Fruit fly (Drosophila melanogaster) whole organism, embryonic: ENCODE results near the gene CG12592.

Source experiments
- BEAF-32 ChIP-seq: fragments of 200-800 bp; sonication (Bioruptor generic); optimal IDR thresholded peaks from 3 replicates; lab custom pipeline; 2017; ENCODE audit warnings: missing biosample characterization, missing genetic modification characterization, mild to moderate bottlenecking, moderate library complexity, missing genetic modification reagents
- BtbVII ChIP-seq: fragments of 200-800 bp; sonication (Bioruptor generic); optimal IDR thresholded peaks from 3 replicates; lab custom pipeline; 2017; ENCODE audit warnings: missing biosample characterization, mild to moderate bottlenecking, missing genetic modification characterization
- CG11085 ChIP-seq: fragments of 200-800 bp; sonication (Bioruptor generic); IDR thresholded peaks from 2 replicates; pipeline ENCODE4 v1.3.6; 2022; ENCODE audit warnings: missing biosample characterization, missing genetic modification characterization
- CG11695 ChIP-seq: fragments of 200-800 bp; sonication (Bioruptor generic); IDR thresholded peaks from 3 replicates; pipeline ENCODE4 v1.3.6; 2022; ENCODE audit warnings: missing biosample characterization, missing genetic modification characterization
- CG12744 ChIP-seq: fragments of 200-800 bp; sonication (Bioruptor generic); optimal IDR thresholded peaks from 2 replicates; lab custom pipeline; 2016; ENCODE audit warnings: missing biosample characterization, missing genetic modification characterization
- CG13287 ChIP-seq: fragments of 200-800 bp; sonication (Bioruptor generic); IDR thresholded peaks from 2 replicates; pipeline ENCODE4 v1.3.6; 2022; ENCODE audit warnings: missing biosample characterization, missing genetic modification characterization; ENCODE audit not compliant: partially characterized antibody
- CG15011 ChIP-seq: fragments of 200-800 bp; sonication (Bioruptor generic); optimal IDR thresholded peaks from 3 replicates; lab custom pipeline; 2018; ENCODE audit warnings: missing biosample characterization, mild to moderate bottlenecking, missing genetic modification characterization
- CG16779 ChIP-seq: fragments of 200-800 bp; sonication (Bioruptor generic); IDR thresholded peaks from 2 replicates; pipeline ENCODE4 v1.3.6; 2022; ENCODE audit warnings: missing biosample characterization, missing genetic modification characterization
- CG16815 ChIP-seq: fragments of 200-800 bp; sonication (Bioruptor generic); optimal IDR thresholded peaks from 3 replicates; lab custom pipeline; 2017; ENCODE audit warnings: missing biosample characterization, mild to moderate bottlenecking, missing genetic modification characterization
- CG16863 ChIP-seq: fragments of 200-800 bp; sonication (Bioruptor generic); optimal IDR thresholded peaks from 3 replicates; lab custom pipeline; 2016; ENCODE audit warnings: missing biosample characterization, missing genetic modification characterization
- CG17186 ChIP-seq: fragments of 200-800 bp; sonication (Bioruptor generic); optimal IDR thresholded peaks from 3 replicates; lab custom pipeline; 2017; ENCODE audit warnings: missing biosample characterization, missing genetic modification reagents, missing genetic modification characterization
- CG30431 ChIP-seq: fragments of 200-800 bp; sonication (Bioruptor generic); optimal IDR thresholded peaks from 2 replicates; lab custom pipeline; 2017; ENCODE audit warnings: missing biosample characterization, missing genetic modification characterization
- CG3065 ChIP-seq: fragments of 200-800 bp; sonication (Bioruptor generic); optimal IDR thresholded peaks from 2 replicates; lab custom pipeline; 2016; ENCODE audit warnings: missing biosample characterization, missing genetic modification characterization
- CG31224 ChIP-seq: fragments of 200-800 bp; sonication (Bioruptor generic); IDR thresholded peaks from 2 replicates; pipeline ENCODE4 v1.3.6; 2022; ENCODE audit warnings: missing biosample characterization, missing genetic modification characterization
- CG31388 ChIP-seq: fragments of 200-800 bp; sonication (Bioruptor generic); optimal IDR thresholded peaks from 2 replicates; lab custom pipeline; 2016; ENCODE audit warnings: missing biosample characterization, missing genetic modification characterization
- CG3281 ChIP-seq: fragments of 200-800 bp; sonication (Bioruptor generic); optimal IDR thresholded peaks from 3 replicates; lab custom pipeline; 2017; ENCODE audit warnings: missing biosample characterization, mild to moderate bottlenecking, missing genetic modification characterization
- CG3407 ChIP-seq: fragments of 200-800 bp; sonication (Bioruptor generic); optimal IDR thresholded peaks from 2 replicates; lab custom pipeline; 2018; ENCODE audit warnings: missing biosample characterization, mild to moderate bottlenecking, missing genetic modification characterization
- CG6272 ChIP-seq: fragments of 200-800 bp; sonication (Bioruptor generic); IDR thresholded peaks from 2 replicates; pipeline ENCODE4 v1.3.6; 2022; ENCODE audit warnings: missing biosample characterization, missing genetic modification characterization
- CG7372 ChIP-seq: fragments of 200-800 bp; sonication (Bioruptor generic); IDR thresholded peaks from 2 replicates; pipeline ENCODE4 v1.3.6; 2022; ENCODE audit warnings: missing biosample characterization, missing genetic modification characterization
- CG7963 ChIP-seq: fragments of 200-800 bp; sonication (Bioruptor generic); IDR thresholded peaks from 3 replicates; pipeline ENCODE4 v1.3.6; 2022; ENCODE audit warnings: missing biosample characterization, missing genetic modification characterization; ENCODE audit not compliant: partially characterized antibody
- CG8924 ChIP-seq: fragments of 200-800 bp; optimal IDR thresholded peaks from 3 replicates; lab custom pipeline; 2019; ENCODE audit warnings: missing biosample characterization, mild to moderate bottlenecking, missing genetic modification characterization, moderate library complexity
- CG9876 ChIP-seq: fragments of 200-800 bp; sonication (Bioruptor generic); optimal IDR thresholded peaks from 2 replicates; lab custom pipeline; 2016; ENCODE audit warnings: missing biosample characterization, missing genetic modification characterization
- CTCF ChIP-seq: fragments of 200-800 bp; sonication (Bioruptor generic); optimal IDR thresholded peaks from 2 replicates; lab custom pipeline; 2017; ENCODE audit warnings: missing biosample characterization, mild to moderate bottlenecking, missing genetic modification characterization, moderate library complexity
- D19B ChIP-seq: fragments of 200-800 bp; sonication (Bioruptor generic); optimal IDR thresholded peaks from 2 replicates; lab custom pipeline; 2017; ENCODE audit warnings: missing biosample characterization, mild to moderate bottlenecking, missing genetic modification characterization
- Dbx ChIP-seq: fragments of 200-800 bp; sonication (Bioruptor generic); IDR thresholded peaks from 3 replicates; pipeline ENCODE4 v1.3.6; 2022; ENCODE audit warnings: missing biosample characterization, missing genetic modification characterization
- Dfd ChIP-seq, 2 experiments: fragments of >200 bp; optimal IDR thresholded peaks; 2 replicates each; lab custom pipeline; 2017; ENCODE audit warnings: missing biosample characterization in 2 of 2, missing genetic modification characterization in 2 of 2
- E2f1 ChIP-seq: fragments of 200-800 bp; sonication (Bioruptor generic); IDR thresholded peaks from 2 replicates; pipeline ENCODE4 v1.3.6; 2022; ENCODE audit warnings: missing biosample characterization, missing genetic modification characterization
- ERR ChIP-seq: fragments of 200-800 bp; sonication (Bioruptor generic); optimal IDR thresholded peaks from 2 replicates; lab custom pipeline; 2016; ENCODE audit warnings: missing biosample characterization, missing genetic modification characterization
- Ets65A ChIP-seq: fragments of 200-800 bp; sonication (Bioruptor generic); peaks from one replicate; lab custom pipeline; 2016; ENCODE audit warnings: missing biosample characterization, missing genetic modification characterization
- Hr39 ChIP-seq: fragments of >200 bp; optimal IDR thresholded peaks from 2 replicates; lab custom pipeline; 2017
- Kr ChIP-seq: fragments of 200-800 bp; sonication (Bioruptor generic); optimal IDR thresholded peaks from 2 replicates; lab custom pipeline; 2017; ENCODE audit warnings: missing biosample characterization, mild to moderate bottlenecking, missing genetic modification characterization
- Lim3 ChIP-seq: fragments of 200-800 bp; sonication (Bioruptor generic); IDR thresholded peaks from 2 replicates; pipeline ENCODE4 v1.3.6; 2022; ENCODE audit warnings: missing biosample characterization, missing genetic modification characterization
- Mad ChIP-seq: fragments of 200-800 bp; sonication (Bioruptor generic); optimal IDR thresholded peaks from 2 replicates; lab custom pipeline; 2016; ENCODE audit warnings: missing biosample characterization, missing genetic modification characterization
- al ChIP-seq: fragments of 200-800 bp; sonication (Bioruptor generic); IDR thresholded peaks from 2 replicates; pipeline ENCODE4 v1.3.6; 2022; ENCODE audit warnings: missing biosample characterization, missing genetic modification characterization
- bsh ChIP-seq, 2 experiments: fragments of 200-800 bp; sonication (Bioruptor generic); optimal IDR thresholded peaks; 2 replicates each; lab custom pipeline; 2017 to 2018; ENCODE audit warnings: mild to moderate bottlenecking in 2 of 2, missing biosample characterization in 2 of 2, missing genetic modification characterization in 2 of 2, moderate library complexity in 1 of 2
- dm ChIP-seq: fragments of 200-800 bp; sonication (Bioruptor generic); optimal IDR thresholded peaks from 3 replicates; lab custom pipeline; 2016; ENCODE audit warnings: missing biosample characterization, missing genetic modification characterization
- dpn ChIP-seq, 2 experiments: fragments of 200-800 bp; sonication (Bioruptor generic); optimal IDR thresholded peaks; 3 replicates each; lab custom pipeline; 2016; ENCODE audit warnings: missing biosample characterization in 2 of 2, missing genetic modification characterization in 2 of 2
- gcm ChIP-seq: fragments of 200-800 bp; sonication (Bioruptor generic); optimal IDR thresholded peaks from 2 replicates; lab custom pipeline; 2019; ENCODE audit warnings: missing biosample characterization, mild to moderate bottlenecking, missing genetic modification characterization, moderate library complexity
- jigr1 ChIP-seq: fragments of 200-800 bp; sonication (Bioruptor generic); IDR thresholded peaks from 3 replicates; pipeline ENCODE4 v1.3.6; 2022; ENCODE audit warnings: missing biosample characterization, missing genetic modification characterization
- klu ChIP-seq: fragments of 200-800 bp; sonication (Bioruptor generic); IDR thresholded peaks from 2 replicates; pipeline ENCODE4 v1.3.6; 2022; ENCODE audit warnings: missing biosample characterization, missing genetic modification characterization
- kni ChIP-seq: fragments of 200-800 bp; sonication (Bioruptor generic); optimal IDR thresholded peaks from 3 replicates; lab custom pipeline; 2017; ENCODE audit warnings: mild to moderate bottlenecking, missing biosample characterization, missing genetic modification reagents, missing genetic modification characterization
- lab ChIP-seq: fragments of 200-800 bp; sonication (Bioruptor generic); optimal IDR thresholded peaks from 3 replicates; lab custom pipeline; 2017; ENCODE audit warnings: missing biosample characterization, missing genetic modification characterization, mild to moderate bottlenecking, moderate library complexity, missing genetic modification reagents
- luna ChIP-seq: fragments of 200-800 bp; sonication (Bioruptor generic); optimal IDR thresholded peaks from 2 replicates; lab custom pipeline; 2016; ENCODE audit warnings: missing biosample characterization, missing genetic modification characterization
- pho ChIP-seq: fragments of 200-800 bp; sonication (Bioruptor generic); optimal IDR thresholded peaks from 2 replicates; lab custom pipeline; 2016; ENCODE audit warnings: missing biosample characterization, missing genetic modification characterization
- phol ChIP-seq: fragments of 200-800 bp; sonication (Bioruptor generic); optimal IDR thresholded peaks from 3 replicates; lab custom pipeline; 2018; ENCODE audit warnings: missing biosample characterization, mild to moderate bottlenecking, missing genetic modification characterization, moderate library complexity
- pnt ChIP-seq: fragments of 200-800 bp; sonication (Bioruptor generic); optimal IDR thresholded peaks from 3 replicates; lab custom pipeline; 2016; ENCODE audit warnings: missing biosample characterization, missing genetic modification characterization
- schlank ChIP-seq: fragments of 200-800 bp; sonication (Bioruptor generic); optimal IDR thresholded peaks from 2 replicates; lab custom pipeline; 2018; ENCODE audit warnings: missing biosample characterization, mild to moderate bottlenecking, missing genetic modification characterization
- sens-2 ChIP-seq: fragments of 200-800 bp; sonication (Bioruptor generic); IDR thresholded peaks from 2 replicates; pipeline ENCODE4 v1.3.6; 2022; ENCODE audit warnings: missing biosample characterization, missing genetic modification characterization
- tna ChIP-seq: fragments of 200-800 bp; sonication (Bioruptor generic); IDR thresholded peaks from 2 replicates; pipeline ENCODE4 v1.3.6; 2022; ENCODE audit warnings: missing biosample characterization, missing genetic modification characterization; ENCODE audit not compliant: partially characterized antibody
- vvl ChIP-seq: fragments of 200-800 bp; sonication (Bioruptor generic); IDR thresholded peaks from 2 replicates; pipeline ENCODE4 v1.3.6; 2022; ENCODE audit warnings: missing biosample characterization, missing genetic modification characterization
- zfh2 ChIP-seq: fragments of 200-800 bp; sonication (Bioruptor generic); optimal IDR thresholded peaks from 2 replicates; lab custom pipeline; 2016; ENCODE audit warnings: missing biosample characterization, missing genetic modification characterization

Gene CG12592

dm6 chr3R:10350741-10351629, 12.8 kb downstream of the CG12592 start (continued):
- TF ChIP-seq CG8924 (tag; lab: Kevin White, UChicago) (peak; percentile 81), bsh (GFP tag; optimal IDR thresholded peaks at IDR 0.05; lab: Kevin White, UChicago) (peak in 1 of 2 experiments; percentile 55), Hr39 (lab: Kevin White, UChicago) (no peak), vvl (GFP tag; lab: Robert Waterston, UW) (no peak), CG11695 (no peak), CG7372 (GFP tag; lab: Robert Waterston, UW) (no peak), jigr1 (GFP tag; lab: Robert Waterston, UW) (no peak), BtbVII (GFP tag; lab: Kevin White, UChicago) (peak; percentile 71), CG13287 (GFP tag; lab: Robert Waterston, UW) (no peak), CG17186 (GFP tag; lab: Kevin White, UChicago) (no peak), CG15011 (GFP tag; lab: Kevin White, UChicago) (peak; percentile 74), luna (peak; percentile 57), kni (GFP tag; lab: Kevin White, UChicago) (peak; percentile 92), CG16779 (GFP tag; lab: Robert Waterston, UW) (no peak), Dfd (GFP tag; optimal IDR thresholded peaks at IDR 0.05; lab: Kevin White, UChicago) (peak in 1 of 2 experiments; percentile 76), BEAF-32 (GFP tag; lab: Kevin White, UChicago) (no peak), ERR (GFP tag; lab: Kevin White, UChicago) (peak; percentile 34), CG3065 (GFP tag; lab: Kevin White, UChicago) (no peak), Dbx (GFP tag; lab: Robert Waterston, UW) (no peak), klu (GFP tag; lab: Robert Waterston, UW) (no peak), CG3407 (GFP tag; lab: Kevin White, UChicago) (peak; percentile 48), pnt (peak; percentile 63), CG16863 (peak; percentile 53), CTCF (peak; percentile 55), CG11085 (no peak), sens-2 (GFP tag; lab: Robert Waterston, UW) (no peak), zfh2 (GFP tag; lab: Kevin White, UChicago) (peak; percentile 78), gcm (GFP tag; lab: Kevin White, UChicago) (peak; percentile 52), CG31388 (GFP tag; lab: Kevin White, UChicago) (peak; percentile 55), D19B (GFP tag; lab: Kevin White, UChicago) (peak; percentile 78), CG16815 (GFP tag; lab: Kevin White, UChicago) (peak; percentile 70), CG6272 (GFP tag; lab: Robert Waterston, UW) (peak; percentile 37; the same call in 1 of the 2 replicates), tna (no peak), CG30431 (GFP tag; lab: Kevin White, UChicago) (peak; percentile 52), Ets65A (GFP tag; lab: Kevin White, UChicago) (peak; percentile 97), Kr (GFP tag; lab: Kevin White, UChicago) (no peak), CG9876 (peak; percentile 36), schlank (tag; lab: Kevin White, UChicago) (peak; percentile 80), E2f1 (GFP tag; lab: Robert Waterston, UW) (no peak), phol (tag; lab: Kevin White, UChicago) (peak; percentile 75), Lim3 (GFP tag; lab: Robert Waterston, UW) (no peak), dm (GFP tag; lab: Kevin White, UChicago) (peak; percentile 42), dpn (GFP tag; optimal IDR thresholded peaks at IDR 0.05; lab: Kevin White, UChicago) (peak; percentile 72 to 78), lab (GFP tag; lab: Kevin White, UChicago) (peak; percentile 91), al (GFP tag; lab: Robert Waterston, UW) (no peak), pho (GFP tag; lab: Kevin White, UChicago) (peak; percentile 88), CG7963 (GFP tag; lab: Robert Waterston, UW) (no peak), CG31224 (GFP tag; lab: Robert Waterston, UW) (no peak), Mad (GFP tag; lab: Kevin White, UChicago) (peak; percentile 58), CG12744 (GFP tag; lab: Kevin White, UChicago) (peak; percentile 54), CG3281 (GFP tag; lab: Kevin White, UChicago) (peak; percentile 93)
